Worm (Caenorhabditis elegans): ENCODE measurements around the gene M163.8.

M163.8 gene

DNA sequence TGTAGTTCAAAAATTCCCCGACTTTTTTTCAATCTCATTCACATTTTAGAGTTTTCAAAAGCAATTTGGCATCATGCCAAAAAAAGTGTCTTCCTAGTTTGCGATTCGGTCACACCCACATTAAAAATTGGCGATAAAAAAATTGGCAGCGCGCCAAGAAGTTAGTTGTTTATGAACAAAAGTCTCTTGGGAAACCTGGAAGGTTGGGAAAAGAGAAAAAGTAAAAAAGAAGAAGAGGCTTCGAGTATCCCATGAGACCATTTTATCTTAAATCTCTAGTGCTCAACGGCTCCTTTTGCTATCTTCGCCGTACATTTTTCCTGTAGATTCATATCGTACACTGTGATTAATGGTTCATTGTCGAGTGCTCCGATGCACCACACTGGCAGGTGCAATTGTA lies 2.9 kb downstream of the M163.8 start:
- TF ChIP-seq hlh-1 (tag; optimal IDR thresholded peaks at IDR 0.05) (no peak), nhr-76 (tag; optimal IDR thresholded peaks at IDR 0.05) (no peak), sem-2 (GFP tag; optimal IDR thresholded peaks at IDR 0.05) (no peak), ceh-83 (GFP tag; optimal IDR thresholded peaks at IDR 0.05) (no peak), pha-4 (tag; optimal IDR thresholded peaks at IDR 0.05) (no peak), unc-120 (tag; optimal IDR thresholded peaks at IDR 0.05; ENCODE audit: poor library complexity, severe bottlenecking) (no peak), unc-62 (GFP tag; optimal IDR thresholded peaks at IDR 0.05) (no peak), ztf-11 (tag; optimal IDR thresholded peaks at IDR 0.05) (no peak), flh-1 (GFP tag; optimal IDR thresholded peaks at IDR 0.05) (no peak), drap-1 (GFP tag; optimal IDR thresholded peaks at IDR 0.05) (no peak), lsy-2 (tag; optimal IDR thresholded peaks at IDR 0.05) (no peak), lin-32 (GFP tag; optimal IDR thresholded peaks at IDR 0.05) (no peak), bed-3 (GFP tag; optimal IDR thresholded peaks at IDR 0.05) (no peak), nhr-28 (tag; optimal IDR thresholded peaks at IDR 0.05) (no peak), sptf-1 (tag; optimal IDR thresholded peaks at IDR 0.05) (no peak)

ce11 chrX:14489945-14490344 lies 5.0 kb downstream of the M163.8 start, which contains the start of gene his-24:
his-24 (plus strand) TSS chrX:14490094.
- TF ChIP-seq mls-2 (tag; optimal IDR thresholded peaks at IDR 0.05) (peak; percentile 47), zip-8 (tag; optimal IDR thresholded peaks at IDR 0.05) (peak; percentile 6), blmp-1 (tag; optimal IDR thresholded peaks at IDR 0.05) (no peak), nhr-2 (tag; optimal IDR thresholded peaks at IDR 0.05) (no peak), ces-1 (GFP tag; optimal IDR thresholded peaks at IDR 0.05) (peak; percentile 37), tbx-8 (GFP tag; optimal IDR thresholded peaks at IDR 0.05) (no peak), nhr-237 (tag; optimal IDR thresholded peaks at IDR 0.05) (no peak), cnd-1 (tag; optimal IDR thresholded peaks at IDR 0.05) (peak; percentile 59), lin-13 (tag; optimal IDR thresholded peaks at IDR 0.05) (peak; percentile 75), ztf-11 (tag; optimal IDR thresholded peaks at IDR 0.05) (peak; percentile 64), snpc-4 (tag; optimal IDR thresholded peaks at IDR 0.05) (no peak), bed-3 (GFP tag; optimal IDR thresholded peaks at IDR 0.05) (no peak), pha-4 (tag; optimal IDR thresholded peaks at IDR 0.05) (peak; percentile 66), nhr-12 (tag; optimal IDR thresholded peaks at IDR 0.05) (no peak), mep-1 (tag; optimal IDR thresholded peaks at IDR 0.05) (peak; percentile 87), M03D4.4 (tag; optimal IDR thresholded peaks at IDR 0.05) (peak; percentile 36), nhr-76 (tag; optimal IDR thresholded peaks at IDR 0.05) (no peak), lsy-2 (tag; optimal IDR thresholded peaks at IDR 0.05) (peak; percentile 44), ceh-83 (GFP tag; optimal IDR thresholded peaks at IDR 0.05) (peak; percentile 51), ceh-43 (GFP tag; optimal IDR thresholded peaks at IDR 0.05) (no peak), elt-3 (tag; optimal IDR thresholded peaks at IDR 0.05) (no peak), elt-1 (tag; optimal IDR thresholded peaks at IDR 0.05; ENCODE audit: borderline replicate concordance, insufficient read depth) (no peak), ceh-39 (tag; optimal IDR thresholded peaks at IDR 0.05) (peak; percentile 61), unc-120 (tag; optimal IDR thresholded peaks at IDR 0.05; ENCODE audit: poor library complexity, severe bottlenecking) (peak; percentile 26), unc-62 (GFP tag; optimal IDR thresholded peaks at IDR 0.05) (peak; percentile 29), sptf-1 (tag; optimal IDR thresholded peaks at IDR 0.05) (peak; percentile 38), hlh-1 (tag; optimal IDR thresholded peaks at IDR 0.05) (peak; percentile 35), drap-1 (GFP tag; optimal IDR thresholded peaks at IDR 0.05) (peak; percentile 25), unc-39 (tag; optimal IDR thresholded peaks at IDR 0.05) (no peak), ham-2 (GFP tag; optimal IDR thresholded peaks at IDR 0.05) (no peak), nhr-28 (tag; optimal IDR thresholded peaks at IDR 0.05) (no peak), flh-1 (GFP tag; optimal IDR thresholded peaks at IDR 0.05) (no peak), lin-32 (GFP tag; optimal IDR thresholded peaks at IDR 0.05) (peak; percentile 5), sem-2 (GFP tag; optimal IDR thresholded peaks at IDR 0.05) (no peak), mab-5 (tag; optimal IDR thresholded peaks at IDR 0.05) (no peak)

DNA sequence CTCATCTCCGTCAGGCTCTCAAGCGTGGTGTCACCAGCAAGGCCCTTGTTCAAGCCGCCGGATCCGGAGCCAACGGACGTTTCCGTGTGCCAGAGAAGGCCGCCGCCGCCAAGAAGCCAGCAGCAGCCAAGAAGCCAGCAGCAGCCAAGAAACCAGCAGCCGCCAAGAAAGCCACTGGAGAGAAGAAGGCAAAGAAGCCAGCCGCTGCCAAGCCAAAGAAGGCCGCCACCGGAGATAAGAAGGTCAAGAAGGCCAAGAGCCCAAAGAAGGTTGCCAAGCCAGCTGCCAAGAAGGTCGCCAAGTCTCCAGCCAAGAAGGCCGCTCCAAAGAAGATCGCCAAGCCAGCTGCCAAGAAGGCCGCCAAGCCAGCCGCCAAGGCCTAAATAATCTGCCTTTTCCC lies 5.6 kb downstream of the M163.8 start:
- TF ChIP-seq unc-39 (tag; optimal IDR thresholded peaks at IDR 0.05) (no peak), M03D4.4 (tag; optimal IDR thresholded peaks at IDR 0.05) (no peak), ces-1 (GFP tag; optimal IDR thresholded peaks at IDR 0.05) (no peak), flh-1 (GFP tag; optimal IDR thresholded peaks at IDR 0.05) (no peak), ceh-83 (GFP tag; optimal IDR thresholded peaks at IDR 0.05) (no peak), lsy-2 (tag; optimal IDR thresholded peaks at IDR 0.05) (no peak), elt-3 (tag; optimal IDR thresholded peaks at IDR 0.05) (no peak), lin-13 (tag; optimal IDR thresholded peaks at IDR 0.05) (no peak), lin-32 (GFP tag; optimal IDR thresholded peaks at IDR 0.05) (no peak), blmp-1 (tag; optimal IDR thresholded peaks at IDR 0.05) (no peak), unc-120 (tag; optimal IDR thresholded peaks at IDR 0.05; ENCODE audit: poor library complexity, severe bottlenecking) (no peak), mep-1 (tag; optimal IDR thresholded peaks at IDR 0.05) (no peak), zip-8 (tag; optimal IDR thresholded peaks at IDR 0.05) (no peak), ceh-39 (tag; optimal IDR thresholded peaks at IDR 0.05) (no peak), unc-62 (GFP tag; optimal IDR thresholded peaks at IDR 0.05) (no peak), elt-1 (tag; optimal IDR thresholded peaks at IDR 0.05; ENCODE audit: borderline replicate concordance, insufficient read depth) (no peak), nhr-28 (tag; optimal IDR thresholded peaks at IDR 0.05) (no peak), snpc-4 (tag; optimal IDR thresholded peaks at IDR 0.05) (no peak)

Data from whole organism, mixed stage, embryonic.